Worm (Caenorhabditis elegans): ENCODE results near the gene Y51B9A.14.

DNA sequence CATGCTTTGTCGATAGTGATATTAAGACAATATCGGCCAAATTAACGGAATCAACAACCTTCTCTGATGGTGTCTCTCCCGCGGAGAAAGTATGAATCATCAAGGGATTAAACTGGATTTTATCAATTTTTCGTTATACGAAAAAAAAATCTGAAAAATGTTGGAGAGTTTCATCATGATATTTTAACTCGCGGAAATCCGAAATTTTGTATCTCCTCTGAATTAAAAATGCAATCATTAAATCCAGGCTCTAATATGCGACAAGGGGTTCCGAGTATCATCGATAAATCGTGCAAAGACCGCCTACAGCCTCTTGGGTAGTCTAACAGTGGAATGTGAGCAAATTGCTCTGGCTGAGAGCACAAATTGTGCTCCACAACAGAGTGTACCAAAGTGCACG is 21.1 kb downstream of the Y51B9A.14 start, which contains the start of gene C06C3.10:
- no peak for TF ChIP-seq blmp-1 (tag; optimal IDR thresholded peaks at IDR 0.05)
- no peak for TF ChIP-seq elt-1 (tag; optimal IDR thresholded peaks at IDR 0.05; ENCODE audit: borderline replicate concordance, insufficient read depth)
- TF ChIP-seq snpc-4 (tag; optimal IDR thresholded peaks at IDR 0.05), result no peak
- TF ChIP-seq nhr-12 (tag; optimal IDR thresholded peaks at IDR 0.05), result no peak
- no peak for TF ChIP-seq pha-4 (tag; optimal IDR thresholded peaks at IDR 0.05)
- no peak for TF ChIP-seq nhr-237 (tag; optimal IDR thresholded peaks at IDR 0.05)
- no peak for TF ChIP-seq lsy-2 (tag; optimal IDR thresholded peaks at IDR 0.05)

Measured in whole organism, mixed stage, embryonic.